Fruit fly (Drosophila melanogaster) S2 (cell line): Measurements from ENCODE around the gene CG8117.

Experiments used
- CG8478 ChIP-seq: fragments of >200 bp; optimal IDR thresholded peaks from 2 replicates; lab custom pipeline; 2018
- CTCF ChIP-seq, 2 experiments: fragments of >200 bp; optimal IDR thresholded peaks; 2 replicates each; lab custom pipeline; 2018

dm6 chrX:15610957-15611356 lies 33.1 kb upstream of the CG8117 start:
- TF ChIP-seq CTCF (optimal IDR thresholded peaks at IDR 0.05; lab: Kevin White, UChicago) = no peak
- TF ChIP-seq CG8478 (lab: Kevin White, UChicago) = no peak
